Worm (Caenorhabditis elegans): ENCODE data around the gene nas-24.

The nas-24 gene

ce11 chrV:13775529-13775928, 6.3 kb downstream of the nas-24 start, which contains the start of gene F53C11.1:
F53C11.1 (plus strand) TSS chrV:13775796.
- TF ChIP-seq cnd-1 (tag; optimal IDR thresholded peaks at IDR 0.05) (no peak), zip-8 (tag; optimal IDR thresholded peaks at IDR 0.05) (no peak), lsy-2 (tag; optimal IDR thresholded peaks at IDR 0.05) (no peak), ham-2 (GFP tag; optimal IDR thresholded peaks at IDR 0.05) (no peak), ceh-83 (GFP tag; optimal IDR thresholded peaks at IDR 0.05) (no peak), nhr-2 (tag; optimal IDR thresholded peaks at IDR 0.05) (no peak), unc-62 (GFP tag; optimal IDR thresholded peaks at IDR 0.05) (no peak), lin-13 (tag; optimal IDR thresholded peaks at IDR 0.05) (no peak), sem-2 (GFP tag; optimal IDR thresholded peaks at IDR 0.05) (no peak), elt-1 (tag; optimal IDR thresholded peaks at IDR 0.05; ENCODE audit: borderline replicate concordance, insufficient read depth) (no peak), nhr-76 (tag; optimal IDR thresholded peaks at IDR 0.05) (no peak), elt-3 (tag; optimal IDR thresholded peaks at IDR 0.05) (no peak), tbx-8 (GFP tag; optimal IDR thresholded peaks at IDR 0.05) (no peak), unc-39 (tag; optimal IDR thresholded peaks at IDR 0.05) (no peak), mls-2 (tag; optimal IDR thresholded peaks at IDR 0.05) (no peak), ceh-43 (GFP tag; optimal IDR thresholded peaks at IDR 0.05) (no peak), ces-1 (GFP tag; optimal IDR thresholded peaks at IDR 0.05) (no peak), nhr-12 (tag; optimal IDR thresholded peaks at IDR 0.05) (no peak), M03D4.4 (tag; optimal IDR thresholded peaks at IDR 0.05) (no peak), pha-4 (tag; optimal IDR thresholded peaks at IDR 0.05) (no peak)

ce11 chrV:13777857-13778256, 8.7 kb downstream of the nas-24 start, which contains the start of gene F53C11.9:
F53C11.9 (plus strand) TSS chrV:13778015.
- TF ChIP-seq unc-62 (GFP tag; optimal IDR thresholded peaks at IDR 0.05) (peak; percentile 34), zip-8 (tag; optimal IDR thresholded peaks at IDR 0.05) (no peak)

DNA sequence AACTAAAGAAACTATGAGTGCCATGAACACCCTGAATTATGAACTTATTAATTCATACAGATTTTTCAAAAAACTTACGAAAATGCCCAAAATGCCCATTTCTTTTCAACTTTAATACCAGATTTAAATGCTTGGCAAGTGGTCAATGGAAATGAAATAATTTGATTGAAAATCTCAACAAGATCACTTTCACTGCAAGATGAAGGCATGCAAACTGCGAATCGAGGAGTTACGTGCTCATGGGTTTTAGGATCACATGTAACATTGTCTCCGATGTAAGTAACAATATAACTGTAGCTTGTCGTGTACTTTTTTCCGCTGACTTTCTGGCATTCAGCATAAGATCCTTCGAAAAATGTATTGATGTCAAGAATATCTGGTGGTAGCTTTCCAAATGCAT, 11.7 kb downstream of the nas-24 start:
- TF ChIP-seq ceh-43 (GFP tag; optimal IDR thresholded peaks at IDR 0.05) (no peak), M03D4.4 (tag; optimal IDR thresholded peaks at IDR 0.05) (no peak), nhr-12 (tag; optimal IDR thresholded peaks at IDR 0.05) (no peak), hlh-1 (tag; optimal IDR thresholded peaks at IDR 0.05) (no peak)

DNA sequence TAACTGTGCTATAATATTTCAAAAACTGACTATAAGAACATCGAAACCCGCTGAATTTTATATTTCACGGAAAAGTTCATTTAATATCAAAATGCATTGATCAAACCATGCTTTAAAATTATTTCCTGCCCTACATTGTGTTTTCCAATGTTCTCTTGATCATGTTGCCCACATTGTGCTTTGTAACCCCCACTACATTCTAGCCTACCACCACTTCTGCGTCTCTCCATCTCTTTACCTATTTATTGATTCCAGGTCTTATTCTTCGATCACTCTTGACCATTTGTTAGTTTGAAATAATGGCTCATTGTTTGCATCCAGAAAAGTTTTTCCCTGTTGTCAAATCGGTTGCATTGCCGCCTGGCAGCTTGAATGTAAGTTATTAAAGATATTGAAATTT, 13.0 kb downstream of the nas-24 start, which contains the start of gene decr-1.1:
Gene decr-1.1, plus strand, starts transcription at position 210 of the 400 bp plus-strand sequence.
- TF ChIP-seq nhr-12 (tag; optimal IDR thresholded peaks at IDR 0.05) (peak; percentile 19), lin-32 (GFP tag; optimal IDR thresholded peaks at IDR 0.05) (no peak)

ce11 chrV:13785767-13786166, 16.6 kb downstream of the nas-24 start:
- TF ChIP-seq elt-1 (tag; optimal IDR thresholded peaks at IDR 0.05; ENCODE audit: borderline replicate concordance, insufficient read depth): no peak
- TF ChIP-seq unc-39 (tag; optimal IDR thresholded peaks at IDR 0.05): no peak
- no peak for TF ChIP-seq blmp-1 (tag; optimal IDR thresholded peaks at IDR 0.05)
- TF ChIP-seq ceh-43 (GFP tag; optimal IDR thresholded peaks at IDR 0.05): no peak
- no peak for TF ChIP-seq zip-8 (tag; optimal IDR thresholded peaks at IDR 0.05)
- TF ChIP-seq M03D4.4 (tag; optimal IDR thresholded peaks at IDR 0.05): no peak
- TF ChIP-seq pha-4 (tag; optimal IDR thresholded peaks at IDR 0.05): no peak
- TF ChIP-seq drap-1 (GFP tag; optimal IDR thresholded peaks at IDR 0.05): no peak
- no peak for TF ChIP-seq ces-1 (GFP tag; optimal IDR thresholded peaks at IDR 0.05)
- no peak for TF ChIP-seq nhr-28 (tag; optimal IDR thresholded peaks at IDR 0.05)
- TF ChIP-seq ztf-11 (tag; optimal IDR thresholded peaks at IDR 0.05): no peak
- TF ChIP-seq lin-13 (tag; optimal IDR thresholded peaks at IDR 0.05): no peak
- no peak for TF ChIP-seq tbx-8 (GFP tag; optimal IDR thresholded peaks at IDR 0.05)
- TF ChIP-seq ceh-83 (GFP tag; optimal IDR thresholded peaks at IDR 0.05): no peak
- no peak for TF ChIP-seq unc-62 (GFP tag; optimal IDR thresholded peaks at IDR 0.05)
- TF ChIP-seq snpc-4 (tag; optimal IDR thresholded peaks at IDR 0.05): no peak

ce11 chrV:13787225-13787898, 18.2 kb downstream of the nas-24 start, which contains the start of the genes F53C11.4 and F53C11.5:
F53C11.4 (minus strand) TSS chrV:13787352.
F53C11.5 (plus strand) TSS chrV:13787549.
- TF ChIP-seq pha-4 (tag; optimal IDR thresholded peaks at IDR 0.05) (no peak), drap-1 (GFP tag; optimal IDR thresholded peaks at IDR 0.05) (no peak), ztf-11 (tag; optimal IDR thresholded peaks at IDR 0.05) (no peak), unc-62 (GFP tag; optimal IDR thresholded peaks at IDR 0.05) (peak; percentile 43), blmp-1 (tag; optimal IDR thresholded peaks at IDR 0.05) (no peak), unc-39 (tag; optimal IDR thresholded peaks at IDR 0.05) (no peak), unc-120 (tag; optimal IDR thresholded peaks at IDR 0.05; ENCODE audit: poor library complexity, severe bottlenecking) (peak; percentile 8), mep-1 (tag; optimal IDR thresholded peaks at IDR 0.05) (peak; percentile 7), nhr-76 (tag; optimal IDR thresholded peaks at IDR 0.05) (no peak), nhr-237 (tag; optimal IDR thresholded peaks at IDR 0.05) (peak; percentile 30), ceh-43 (GFP tag; optimal IDR thresholded peaks at IDR 0.05) (no peak), nhr-2 (tag; optimal IDR thresholded peaks at IDR 0.05) (peak; percentile 98), elt-3 (tag; optimal IDR thresholded peaks at IDR 0.05) (no peak), tbx-8 (GFP tag; optimal IDR thresholded peaks at IDR 0.05) (no peak), zip-8 (tag; optimal IDR thresholded peaks at IDR 0.05) (no peak), lsy-2 (tag; optimal IDR thresholded peaks at IDR 0.05) (peak; percentile 42)
